Worm (Caenorhabditis elegans) whole organism, late embryonic: Measurements from ENCODE around the gene F20A1.8.

Experiments used
- C08G9.2 ChIP-seq: sonication (generic microtip); optimal IDR thresholded peaks from 2 replicates; lab custom pipeline; 2016; ENCODE audit warnings: mild to moderate bottlenecking, missing genetic modification characterization, moderate library complexity, missing compliant biosample characterization
- T23F11.4 ChIP-seq: fragments of 200-800 bp; sonication (Bioruptor generic); optimal IDR thresholded peaks from 2 replicates; lab custom pipeline; 2018; ENCODE audit warnings: mild to moderate bottlenecking, missing genetic modification characterization, missing compliant biosample characterization
- Y22D7AL.16 ChIP-seq: sonication (generic microtip); optimal IDR thresholded peaks from 2 replicates; lab custom pipeline; 2016; ENCODE audit warnings: missing genetic modification characterization, missing compliant biosample characterization
- ama-1 ChIP-seq: fragments of 150-350 bp; optimal IDR thresholded peaks from 2 replicates; lab custom pipeline; 2014
- ceh-14 ChIP-seq: sonication (generic microtip); optimal IDR thresholded peaks from 2 replicates; lab custom pipeline; 2016; ENCODE audit warnings: missing genotype, missing genetic modification characterization, missing compliant biosample characterization
- ceh-18 ChIP-seq: sonication (generic microtip); optimal IDR thresholded peaks from 2 replicates; lab custom pipeline; 2016; ENCODE audit warnings: missing genetic modification characterization, missing compliant biosample characterization
- ceh-19 ChIP-seq: fragments of 200-800 bp; sonication (Bioruptor generic); optimal IDR thresholded peaks from 2 replicates; lab custom pipeline; 2018; ENCODE audit warnings: mild to moderate bottlenecking, missing genetic modification characterization, missing compliant biosample characterization
- ceh-2 ChIP-seq: sonication (generic microtip); optimal IDR thresholded peaks from 2 replicates; lab custom pipeline; 2016; ENCODE audit warnings: missing genotype, missing genetic modification characterization, missing compliant biosample characterization
- ceh-24 ChIP-seq: sonication (generic microtip); optimal IDR thresholded peaks from 2 replicates; lab custom pipeline; 2016; ENCODE audit warnings: mild to moderate bottlenecking, missing genetic modification characterization, missing compliant biosample characterization
- ceh-30 ChIP-seq: fragments of 150-350 bp; optimal IDR thresholded peaks from 2 replicates; lab custom pipeline; 2014; ENCODE audit warnings: missing biosample characterization, missing genetic modification characterization
- ceh-34 ChIP-seq: sonication (generic microtip); optimal IDR thresholded peaks from 2 replicates; lab custom pipeline; 2016; ENCODE audit warnings: mild to moderate bottlenecking, missing genetic modification characterization, missing compliant biosample characterization
- ceh-48 ChIP-seq: sonication (generic microtip); optimal IDR thresholded peaks from 2 replicates; lab custom pipeline; 2016; ENCODE audit warnings: missing genetic modification characterization, inconsistent platforms, missing compliant biosample characterization
- dmd-4 ChIP-seq: sonication (generic microtip); optimal IDR thresholded peaks from 2 replicates; lab custom pipeline; 2016; ENCODE audit warnings: borderline replicate concordance, missing genetic modification characterization, missing compliant biosample characterization
- elt-2 ChIP-seq: sonication (generic microtip); optimal IDR thresholded peaks from 2 replicates; lab custom pipeline; 2016; ENCODE audit warnings: missing genetic modification reagents, missing genetic modification characterization, missing compliant biosample characterization
- eyg-1 ChIP-seq: sonication (generic microtip); optimal IDR thresholded peaks from 2 replicates; lab custom pipeline; 2016; ENCODE audit warnings: missing genotype, missing genetic modification characterization, missing compliant biosample characterization
- gmeb-2 ChIP-seq: sonication (generic microtip); optimal IDR thresholded peaks from 2 replicates; lab custom pipeline; 2016; ENCODE audit warnings: missing genetic modification characterization, inconsistent platforms, missing compliant biosample characterization
- hlh-13 ChIP-seq: fragments of 200-800 bp; sonication (Bioruptor generic); optimal IDR thresholded peaks from 2 replicates; lab custom pipeline; 2018; ENCODE audit warnings: mild to moderate bottlenecking, missing genetic modification characterization, missing compliant biosample characterization
- hlh-15 ChIP-seq: sonication (generic microtip); optimal IDR thresholded peaks from 2 replicates; lab custom pipeline; 2016; ENCODE audit warnings: missing genetic modification characterization, missing compliant biosample characterization
- hlh-30 ChIP-seq: sonication (generic microtip); optimal IDR thresholded peaks from 2 replicates; lab custom pipeline; 2017; ENCODE audit warnings: antibody characterized with exemption, missing genetic modification characterization, missing compliant biosample characterization; ENCODE audit not compliant: insufficient read depth
- hlh-6 ChIP-seq: sonication (generic microtip); optimal IDR thresholded peaks from 2 replicates; lab custom pipeline; 2016; ENCODE audit warnings: missing genotype, missing genetic modification characterization, missing compliant biosample characterization
- hlh-8 ChIP-seq: sonication (generic microtip); optimal IDR thresholded peaks from 2 replicates; lab custom pipeline; 2016; ENCODE audit warnings: missing genotype, missing genetic modification characterization, missing compliant biosample characterization
- lin-11 ChIP-seq: fragments of 200-800 bp; sonication (Bioruptor generic); optimal IDR thresholded peaks from 2 replicates; lab custom pipeline; 2018; ENCODE audit warnings: mild to moderate bottlenecking, missing genetic modification characterization, missing compliant biosample characterization
- madf-2 ChIP-seq: sonication (generic microtip); optimal IDR thresholded peaks from 2 replicates; lab custom pipeline; 2017; ENCODE audit warnings: missing genetic modification characterization, missing compliant biosample characterization
- mec-3 ChIP-seq: sonication (generic microtip); optimal IDR thresholded peaks from 2 replicates; lab custom pipeline; 2016; ENCODE audit warnings: borderline replicate concordance, missing genetic modification characterization, missing compliant biosample characterization
- nhr-11 ChIP-seq: fragments of 150-350 bp; optimal IDR thresholded peaks from 2 replicates; lab custom pipeline; 2014; ENCODE audit warnings: missing biosample characterization, missing genetic modification characterization
- npax-4 ChIP-seq: sonication (generic microtip); optimal IDR thresholded peaks from 2 replicates; lab custom pipeline; 2016; ENCODE audit warnings: missing genetic modification characterization, missing compliant biosample characterization
- odd-2 ChIP-seq: sonication (generic microtip); optimal IDR thresholded peaks from 2 replicates; lab custom pipeline; 2017; ENCODE audit warnings: antibody characterized with exemption, mild to moderate bottlenecking, missing genetic modification characterization, missing compliant biosample characterization
- pag-3 ChIP-seq: sonication (generic microtip); optimal IDR thresholded peaks from 2 replicates; lab custom pipeline; 2016; ENCODE audit warnings: missing compliant biosample characterization, missing genetic modification characterization, borderline replicate concordance
- pax-1 ChIP-seq: fragments of 150-350 bp; optimal IDR thresholded peaks from 2 replicates; lab custom pipeline; 2014; ENCODE audit warnings: missing biosample characterization, missing genetic modification characterization
- pha-4 ChIP-seq: fragments of 150-350 bp; optimal IDR thresholded peaks from 2 replicates; lab custom pipeline; 2018; ENCODE audit warnings: missing biosample characterization, missing genetic modification reagents, missing genetic modification characterization
- pqm-1 ChIP-seq: sonication (generic microtip); optimal IDR thresholded peaks from 2 replicates; lab custom pipeline; 2016; ENCODE audit warnings: missing genetic modification characterization, missing compliant biosample characterization
- rnt-1 ChIP-seq: sonication (generic microtip); optimal IDR thresholded peaks from 2 replicates; lab custom pipeline; 2016; ENCODE audit warnings: missing genetic modification characterization, missing compliant biosample characterization
- sdc-2 ChIP-seq: sonication (generic microtip); optimal IDR thresholded peaks from 2 replicates; lab custom pipeline; 2016; ENCODE audit warnings: missing genotype, missing genetic modification characterization, missing compliant biosample characterization
- sox-2 ChIP-seq: fragments of 200-800 bp; sonication (Bioruptor generic); IDR thresholded peaks from 2 replicates; pipeline ENCODE4 v1.3.6; 2022; ENCODE audit warnings: missing genetic modification reagents, missing genetic modification characterization, missing compliant biosample characterization
- sox-4 ChIP-seq: sonication (generic microtip); optimal IDR thresholded peaks from 2 replicates; lab custom pipeline; 2017; ENCODE audit warnings: mild to moderate bottlenecking, missing genetic modification characterization, inconsistent platforms, missing compliant biosample characterization
- syd-9 ChIP-seq: sonication (generic microtip); optimal IDR thresholded peaks from 2 replicates; lab custom pipeline; 2016; ENCODE audit warnings: mild to moderate bottlenecking, missing genetic modification characterization, moderate library complexity, missing compliant biosample characterization
- tbx-2 ChIP-seq: sonication (generic microtip); optimal IDR thresholded peaks from 2 replicates; lab custom pipeline; 2016; ENCODE audit warnings: missing genetic modification characterization, missing compliant biosample characterization
- tbx-7 ChIP-seq: sonication (generic microtip); optimal IDR thresholded peaks from 2 replicates; lab custom pipeline; 2016; ENCODE audit warnings: missing genotype, missing genetic modification characterization, missing compliant biosample characterization
- ttx-3 ChIP-seq: sonication (generic microtip); optimal IDR thresholded peaks from 2 replicates; lab custom pipeline; 2016; ENCODE audit warnings: missing genetic modification reagents, missing genetic modification characterization, missing compliant biosample characterization
- unc-42 ChIP-seq: sonication (generic microtip); optimal IDR thresholded peaks from 2 replicates; lab custom pipeline; 2016; ENCODE audit warnings: missing genotype, missing genetic modification characterization, missing compliant biosample characterization
- unc-55 ChIP-seq: sonication (generic microtip); optimal IDR thresholded peaks from 2 replicates; lab custom pipeline; 2017; ENCODE audit warnings: missing biosample characterization, missing genetic modification reagents, missing genetic modification characterization

F20A1.8 gene

DNA sequence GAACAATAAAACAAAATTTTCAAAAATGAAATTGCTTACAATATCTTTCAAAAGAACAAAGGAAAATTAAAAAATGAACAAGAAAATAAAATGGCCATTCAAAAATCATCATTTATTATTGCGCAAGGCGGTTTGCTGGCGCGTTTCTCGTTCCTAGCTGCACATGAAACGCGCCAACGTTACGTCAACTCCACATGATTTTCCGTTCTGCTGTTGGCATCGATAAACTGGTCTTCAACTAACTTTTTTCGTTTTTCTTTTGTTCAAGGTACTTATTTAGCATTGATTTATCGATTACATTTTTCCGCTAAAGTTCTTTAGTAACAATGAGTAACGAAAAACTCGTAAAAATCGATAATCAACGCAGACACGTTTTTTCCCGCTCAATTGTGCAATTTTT lies 13.0 kb upstream of the F20A1.8 start, which contains the start of the genes Y57E12AL.6 and Y57E12AL.1 (continued):
- peak; percentile 41 for TF ChIP-seq sox-4
- no peak for TF ChIP-seq C08G9.2 (tag; lab: Kevin White, UChicago)
- peak; percentile 62 for TF ChIP-seq sdc-2
- peak; percentile 13 for TF ChIP-seq eyg-1 (tag; lab: Kevin White, UChicago)
- TF ChIP-seq ceh-14: peak; percentile 85
- peak; percentile 60 for TF ChIP-seq ceh-34
- TF ChIP-seq nhr-11 (tag; lab: Kevin White, UChicago): no peak
- no peak for TF ChIP-seq ceh-30 (tag; lab: Kevin White, UChicago)
- TF ChIP-seq T23F11.4 (GFP tag; lab: Kevin White, UChicago): no peak
- TF ChIP-seq pax-1 (tag; lab: Kevin White, UChicago): no peak
- peak; percentile 34 for TF ChIP-seq odd-2 (tag; lab: Kevin White, UChicago)
- TF ChIP-seq hlh-13 (GFP tag; lab: Kevin White, UChicago): no peak
- TF ChIP-seq ceh-48 (tag; lab: Kevin White, UChicago): peak; percentile 64
- TF ChIP-seq hlh-8: peak; percentile 61
- TF ChIP-seq madf-2 (tag; lab: Kevin White, UChicago): peak; percentile 62
- no peak for TF ChIP-seq pqm-1 (tag; lab: Kevin White, UChicago)
- TF ChIP-seq ceh-18 (tag; lab: Kevin White, UChicago): peak; percentile 72
- peak; percentile 56 for TF ChIP-seq hlh-6 (tag; lab: Kevin White, UChicago)
- TF ChIP-seq mec-3 (tag; lab: Kevin White, UChicago): no peak
- no peak for TF ChIP-seq ceh-24 (tag; lab: Kevin White, UChicago)
- TF ChIP-seq npax-4: peak; percentile 55
- TF ChIP-seq unc-55: peak; percentile 4
- TF ChIP-seq tbx-7 (tag; lab: Kevin White, UChicago): no peak
- peak; percentile 28 for TF ChIP-seq unc-42
- TF ChIP-seq hlh-15 (tag; lab: Kevin White, UChicago): peak; percentile 21
- TF ChIP-seq ama-1 (lab: Kevin White, UChicago): no peak
- peak; percentile 53 for TF ChIP-seq Y22D7AL.16 (tag; lab: Kevin White, UChicago)
- TF ChIP-seq pag-3 (tag; lab: Kevin White, UChicago): no peak
- TF ChIP-seq syd-9 (tag; lab: Kevin White, UChicago): peak; percentile 69
- no peak for TF ChIP-seq pha-4 (tag; lab: Kevin White, UChicago)
- peak; percentile 51 for TF ChIP-seq lin-11 (tag; lab: Kevin White, UChicago)
- TF ChIP-seq elt-2 (tag; lab: Kevin White, UChicago): peak; percentile 88
- TF ChIP-seq hlh-30 (tag; lab: Kevin White, UChicago): peak; percentile 88
- TF ChIP-seq tbx-2: peak; percentile 75
- no peak for TF ChIP-seq dmd-4 (tag; lab: Kevin White, UChicago)
- TF ChIP-seq ttx-3 (tag; lab: Kevin White, UChicago): peak; percentile 69
- peak; percentile 48 for TF ChIP-seq ceh-19 (GFP tag; lab: Kevin White, UChicago)

DNA sequence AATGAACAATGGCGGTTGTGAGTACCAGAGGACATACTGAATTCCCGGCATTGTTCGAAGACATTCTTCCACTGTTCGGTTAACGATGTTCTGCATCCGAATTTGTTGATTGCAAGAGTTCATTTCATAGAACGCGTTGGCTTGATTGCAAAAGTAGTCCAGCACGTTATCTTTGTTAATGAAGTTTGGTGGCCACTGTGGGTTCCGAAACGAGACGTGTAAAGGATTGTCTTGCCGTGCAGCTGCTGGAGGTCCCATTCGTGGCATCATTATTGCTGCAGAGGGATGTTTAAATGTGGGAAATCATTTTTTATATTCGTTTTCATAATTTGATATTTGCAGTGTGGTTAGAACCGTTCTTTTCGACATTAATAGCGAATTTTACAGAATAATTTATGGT lies 11.9 kb upstream of the F20A1.8 start, which contains the start of gene mdt-6:
mdt-6 (minus strand) TSS at position 275 of the 400 bp plus-strand sequence.
- TF ChIP-seq ceh-2 (tag; lab: Kevin White, UChicago) (no peak), npax-4 (no peak), rnt-1 (no peak), T23F11.4 (GFP tag; lab: Kevin White, UChicago) (no peak), hlh-6 (tag; lab: Kevin White, UChicago) (no peak), sox-2 (no peak), ceh-48 (tag; lab: Kevin White, UChicago) (no peak), gmeb-2 (tag; lab: Kevin White, UChicago) (no peak)
